Worm (Caenorhabditis elegans): ENCODE results near the gene col-13.

col-13 gene

ce11 chrV:10440723-10441122 is 19.0 kb upstream of the col-13 start, which contains the start of gene snf-10:
Gene snf-10, minus strand, starts transcription at chrV:10440823.
- TF ChIP-seq unc-62 (GFP tag; optimal IDR thresholded peaks at IDR 0.05) = no peak

ce11 chrV:10436612-10437011 is 14.9 kb upstream of the col-13 start, which contains the start of gene set-22:
Gene set-22, plus strand, starts transcription at chrV:10436912.
- no peak for TF ChIP-seq unc-62 (GFP tag; optimal IDR thresholded peaks at IDR 0.05)

ce11 chrV:10435198-10435597 is 13.5 kb upstream of the col-13 start:
- no peak for TF ChIP-seq unc-62 (GFP tag; optimal IDR thresholded peaks at IDR 0.05)

ce11 chrV:10433721-10434120 is 12.0 kb upstream of the col-13 start, which contains the start of gene Y32F6A.4:
Gene Y32F6A.4, minus strand, starts transcription at chrV:10434067.
- TF ChIP-seq unc-62 (GFP tag; optimal IDR thresholded peaks at IDR 0.05) = no peak

- no peak for TF ChIP-seq unc-62 (GFP tag; optimal IDR thresholded peaks at IDR 0.05)
Measured at ce11 chrV:10432607-10433006, 10.9 kb upstream of the col-13 start.

ce11 chrV:10428608-10429007 is 6.9 kb upstream of the col-13 start, which contains the start of gene tag-314:
Gene tag-314, minus strand, starts transcription at chrV:10428708.
- no peak for TF ChIP-seq unc-62 (GFP tag; optimal IDR thresholded peaks at IDR 0.05)

ce11 chrV:10426253-10426652 is 4.6 kb upstream of the col-13 start, which contains the start of gene apc-10:
Gene apc-10, minus strand, starts transcription at chrV:10426353.
- no peak for TF ChIP-seq unc-62 (GFP tag; optimal IDR thresholded peaks at IDR 0.05)

ce11 chrV:10425098-10425497 is 3.4 kb upstream of the col-13 start, which contains the start of gene col-12:
Gene col-12, minus strand, starts transcription at chrV:10425198.
- TF ChIP-seq unc-62 (GFP tag; optimal IDR thresholded peaks at IDR 0.05) = no peak

- TF ChIP-seq unc-62 (GFP tag; optimal IDR thresholded peaks at IDR 0.05) = no peak
Measured at ce11 chrV:10423511-10423910, 1.8 kb upstream of the col-13 start.

ce11 chrV:10418961-10419360 is 2.7 kb downstream of the col-13 start, which contains the start of gene F15H10.5:
Gene F15H10.5, minus strand, starts transcription at chrV:10419061.
- TF ChIP-seq unc-62 (GFP tag; optimal IDR thresholded peaks at IDR 0.05) = no peak

- TF ChIP-seq unc-62 (GFP tag; optimal IDR thresholded peaks at IDR 0.05) = no peak
Measured at ce11 chrV:10416925-10417324, 4.8 kb downstream of the col-13 start, which contains the start of gene F15H10.10. Gene F15H10.10, minus strand, starts transcription at chrV:10417025.

ce11 chrV:10414610-10415009 is 7.1 kb downstream of the col-13 start, which contains the start of gene F15H10.9:
Gene F15H10.9, minus strand, starts transcription at chrV:10414710.
- TF ChIP-seq unc-62 (GFP tag; optimal IDR thresholded peaks at IDR 0.05) = no peak

- TF ChIP-seq unc-62 (GFP tag; optimal IDR thresholded peaks at IDR 0.05) = no peak
Measured at ce11 chrV:10410030-10410713, 11.5 kb downstream of the col-13 start, which contains the start of gene F15H10.12. Gene F15H10.12, minus strand, starts transcription at chrV:10410080.

ce11 chrV:10406313-10406712 is 15.4 kb downstream of the col-13 start, which contains the start of gene F15H10.7:
Gene F15H10.7, minus strand, starts transcription at chrV:10406413.
- TF ChIP-seq unc-62 (GFP tag; optimal IDR thresholded peaks at IDR 0.05) = no peak

- TF ChIP-seq unc-62 (GFP tag; optimal IDR thresholded peaks at IDR 0.05) = no peak
Measured at ce11 chrV:10404701-10405100, 17.0 kb downstream of the col-13 start.

- no peak for TF ChIP-seq unc-62 (GFP tag; optimal IDR thresholded peaks at IDR 0.05)
Measured at ce11 chrV:10402804-10403203, 18.9 kb downstream of the col-13 start, which contains the start of gene F15H10.8. Gene F15H10.8, minus strand, starts transcription at chrV:10402904.

- TF ChIP-seq unc-62 (GFP tag; optimal IDR thresholded peaks at IDR 0.05) = no peak
Measured at ce11 chrV:10399290-10399689, 22.4 kb downstream of the col-13 start.

Data from whole organism, dauer.